Fruit fly (Drosophila melanogaster): ENCODE measurements around the gene CG7692.

- TF ChIP-seq CTCF (optimal IDR thresholded peaks at IDR 0.05) (no peak), CG8478 (optimal IDR thresholded peaks at IDR 0.05) (no peak)
Measured at dm6 chr3L:17359225-17359773, 7.7 kb downstream of the CG7692 start, which contains the start of gene tap.
